Worm (Caenorhabditis elegans): Measurements from ENCODE around the gene zchc-1A.

The zchc-1A gene

ce11 chrX:5213565-5213964 lies 39.4 kb downstream of the zchc-1A start:
- peak; percentile 88 for TF ChIP-seq nhr-77 (tag; optimal IDR thresholded peaks at IDR 0.05)
- TF ChIP-seq pqm-1 (tag; optimal IDR thresholded peaks at IDR 0.05) = peak; percentile 96
- TF ChIP-seq daf-16 (GFP tag; optimal IDR thresholded peaks at IDR 0.05) = peak in 1 of 2 experiments; percentile 47
- peak; percentile 97 for TF ChIP-seq daf-16 (tag; optimal IDR thresholded peaks at IDR 0.05)
- TF ChIP-seq duxl-1 (tag; optimal IDR thresholded peaks at IDR 0.05; ENCODE audit: poor library complexity) = no peak
- no peak for TF ChIP-seq ceh-32 (tag; optimal IDR thresholded peaks at IDR 0.05; ENCODE audit: poor library complexity)
- peak; percentile 42 for TF ChIP-seq T20F7.1 (GFP tag; optimal IDR thresholded peaks at IDR 0.05)
- peak; percentile 67 for TF ChIP-seq nhr-10 (tag; optimal IDR thresholded peaks at IDR 0.05)
- TF ChIP-seq daf-8 (GFP tag; IDR thresholded peaks at IDR 0.05) = no peak
- peak; percentile 4 for TF ChIP-seq aha-1 (tag)
- peak; percentile 93 for TF ChIP-seq dmd-6 (GFP tag; IDR thresholded peaks at IDR 0.05)
- TF ChIP-seq mxl-3 (GFP tag; optimal IDR thresholded peaks at IDR 0.05) = peak; percentile 77
- peak; percentile 97 for TF ChIP-seq nhr-28 (tag; optimal IDR thresholded peaks at IDR 0.05)
- TF ChIP-seq nhr-6 (tag; optimal IDR thresholded peaks at IDR 0.05) = peak; percentile 2
- peak; percentile 46 for TF ChIP-seq ztf-7 (tag; optimal IDR thresholded peaks at IDR 0.05)
- TF ChIP-seq dmd-9 (GFP tag; IDR thresholded peaks at IDR 0.05) = no peak
- peak; percentile 55 for TF ChIP-seq lin-13 (GFP tag; optimal IDR thresholded peaks at IDR 0.05)
- TF ChIP-seq zfp-2 (tag; optimal IDR thresholded peaks at IDR 0.05) = no peak
- no peak for TF ChIP-seq daf-12 (tag; optimal IDR thresholded peaks at IDR 0.05)
- peak; percentile 46 for TF ChIP-seq mep-1 (tag; optimal IDR thresholded peaks at IDR 0.05)
- no peak for TF ChIP-seq F49E8.2 (tag; optimal IDR thresholded peaks at IDR 0.05; ENCODE audit: borderline replicate concordance)
- no peak for TF ChIP-seq nhr-237 (tag; optimal IDR thresholded peaks at IDR 0.05)
- TF ChIP-seq nhr-48 (tag; optimal IDR thresholded peaks at IDR 0.05) = peak; percentile 43
- no peak for TF ChIP-seq D1046.2 (GFP tag; IDR thresholded peaks at IDR 0.05)
- TF ChIP-seq dve-1 (tag; optimal IDR thresholded peaks at IDR 0.05; ENCODE audit: insufficient read depth) = peak; percentile 88
- peak; percentile 31 for TF ChIP-seq mes-2 (tag; optimal IDR thresholded peaks at IDR 0.05; ENCODE audit: poor library complexity, severe bottlenecking)
- peak; percentile 66 for TF ChIP-seq tra-1 (GFP tag; IDR thresholded peaks at IDR 0.05)
- TF ChIP-seq lsy-2 (tag; optimal IDR thresholded peaks at IDR 0.05) = peak in 1 of 2 experiments; percentile 45
- peak; percentile 96 for TF ChIP-seq hlh-11 (tag; optimal IDR thresholded peaks at IDR 0.05)
- 0 out of 2 replicates have a peak, but pooled peaks have one; percentile 14 for TF ChIP-seq T26A8.4 (GFP tag; IDR thresholded peaks at IDR 0.05)
- TF ChIP-seq hif-1 (tag; optimal IDR thresholded peaks at IDR 0.05) = peak in 1 of 2 experiments; percentile 61
- TF ChIP-seq nhr-76 (tag; optimal IDR thresholded peaks at IDR 0.05) = no peak
- TF ChIP-seq attf-4 (tag; optimal IDR thresholded peaks at IDR 0.05) = no peak
- TF ChIP-seq php-3 (GFP tag; IDR thresholded peaks at IDR 0.05) = peak; percentile 90
- TF ChIP-seq nhr-102 (tag; optimal IDR thresholded peaks at IDR 0.05) = peak; percentile 46
- TF ChIP-seq mdl-1 (tag; optimal IDR thresholded peaks at IDR 0.05) = peak in 1 of 2 experiments; percentile 41
- no peak for TF ChIP-seq madf-9 (GFP tag; conservative IDR thresholded peaks at IDR 0.05)
- TF ChIP-seq skn-1 (tag; optimal IDR thresholded peaks at IDR 0.05) = no peak
- TF ChIP-seq hmg-1.1 (GFP tag; IDR thresholded peaks at IDR 0.05) = no peak
- no peak for TF ChIP-seq dmd-8 (GFP tag; IDR thresholded peaks at IDR 0.05)
- peak in 1 of 2 experiments; percentile 83 for TF ChIP-seq unc-62 (GFP tag; optimal IDR thresholded peaks at IDR 0.05 in 1 of 2)
- TF ChIP-seq unc-62 (tag; optimal IDR thresholded peaks at IDR 0.05) = no peak
- TF ChIP-seq hlh-30 (tag; optimal IDR thresholded peaks at IDR 0.05; ENCODE audit: insufficient read depth) = peak; percentile 70
- no peak; the same call in 1 of the 2 replicates for TF ChIP-seq lin-1 (GFP tag; IDR thresholded peaks at IDR 0.05)
- TF ChIP-seq zip-11 (GFP tag; IDR thresholded peaks at IDR 0.05) = no peak
